Worm (Caenorhabditis elegans): ENCODE measurements around the gene ccch-1.
"Not testable (repeated sequence)": the region's sequence is repeated elsewhere in the genome, so short reads cannot be mapped to it uniquely, and the experiment has no call there.

The ccch-1 gene

ce11 chrV:11527531-11527930 lies at the start of gene ccch-1:
Gene ccch-1, plus strand, starts transcription at chrV:11527831.
- no peak for TF ChIP-seq T22C8.4 (GFP tag; IDR thresholded peaks at IDR 0.05)
- no peak for TF ChIP-seq klf-2 (GFP tag; conservative IDR thresholded peaks at IDR 0.05)
- no peak for TF ChIP-seq med-1 (GFP tag; optimal IDR thresholded peaks at IDR 0.05; ENCODE audit: insufficient read depth)
- TF ChIP-seq cog-1 (tag; optimal IDR thresholded peaks at IDR 0.05): no peak
- no peak for TF ChIP-seq ztf-29 (GFP tag; IDR thresholded peaks at IDR 0.05)
- no peak for TF ChIP-seq ztf-23 (GFP tag; IDR thresholded peaks at IDR 0.05)
- TF ChIP-seq tab-1 (GFP tag; IDR thresholded peaks at IDR 0.05): no peak
- TF ChIP-seq ref-1 (GFP tag; conservative IDR thresholded peaks at IDR 0.05): no peak
- TF ChIP-seq flt-1 (GFP tag; IDR thresholded peaks at IDR 0.05): no peak

ce11 chrV:11479406-11479805 lies 48.2 kb upstream of the ccch-1 start, which contains the start of gene T11F9.22:
Gene T11F9.22, plus strand, starts transcription at chrV:11479706.
- no peak for TF ChIP-seq klf-2 (GFP tag; conservative IDR thresholded peaks at IDR 0.05)
- TF ChIP-seq ztf-23 (GFP tag; IDR thresholded peaks at IDR 0.05): no peak
- TF ChIP-seq tab-1 (GFP tag; IDR thresholded peaks at IDR 0.05): no peak
- TF ChIP-seq med-1 (GFP tag; optimal IDR thresholded peaks at IDR 0.05; ENCODE audit: insufficient read depth): no peak
- no peak for TF ChIP-seq flt-1 (GFP tag; IDR thresholded peaks at IDR 0.05)
- TF ChIP-seq T22C8.4 (GFP tag; IDR thresholded peaks at IDR 0.05): no peak
- TF ChIP-seq ref-1 (GFP tag; conservative IDR thresholded peaks at IDR 0.05): no peak
- no peak for TF ChIP-seq cog-1 (tag; optimal IDR thresholded peaks at IDR 0.05)
- TF ChIP-seq ztf-29 (GFP tag; IDR thresholded peaks at IDR 0.05): no peak

- TF ChIP-seq klf-2 (GFP tag; conservative IDR thresholded peaks at IDR 0.05); tab-1 (GFP tag; IDR thresholded peaks at IDR 0.05); T22C8.4 (GFP tag; IDR thresholded peaks at IDR 0.05): not testable (repeated sequence)
Observed at ce11 chrV:11480734-11481133, 46.9 kb upstream of the ccch-1 start, which contains the start of gene T11F9.14. Gene T11F9.14, minus strand, starts transcription at chrV:11480834.

ce11 chrV:11483580-11484092 lies 44.0 kb upstream of the ccch-1 start, which contains the start of gene col-157:
Gene col-157, plus strand, starts transcription at chrV:11484042.
- not testable (repeated sequence) for TF ChIP-seq klf-2 (GFP tag; conservative IDR thresholded peaks at IDR 0.05); ref-1 (GFP tag; conservative IDR thresholded peaks at IDR 0.05); ztf-23 (GFP tag; IDR thresholded peaks at IDR 0.05)

- TF ChIP-seq cog-1 (tag; optimal IDR thresholded peaks at IDR 0.05): no peak
- TF ChIP-seq T22C8.4 (GFP tag; IDR thresholded peaks at IDR 0.05): no peak
- no peak for TF ChIP-seq tab-1 (GFP tag; IDR thresholded peaks at IDR 0.05)
- no peak for TF ChIP-seq med-1 (GFP tag; optimal IDR thresholded peaks at IDR 0.05; ENCODE audit: insufficient read depth)
- no peak for TF ChIP-seq klf-2 (GFP tag; conservative IDR thresholded peaks at IDR 0.05)
- no peak for TF ChIP-seq ref-1 (GFP tag; conservative IDR thresholded peaks at IDR 0.05)
- TF ChIP-seq flt-1 (GFP tag; IDR thresholded peaks at IDR 0.05): no peak
- TF ChIP-seq ztf-29 (GFP tag; IDR thresholded peaks at IDR 0.05): no peak
- TF ChIP-seq ztf-23 (GFP tag; IDR thresholded peaks at IDR 0.05): no peak
Observed at ce11 chrV:11484404-11484803, 43.2 kb upstream of the ccch-1 start.

- TF ChIP-seq med-1 (GFP tag; optimal IDR thresholded peaks at IDR 0.05; ENCODE audit: insufficient read depth) (no peak), ztf-29 (GFP tag; IDR thresholded peaks at IDR 0.05) (no peak), cog-1 (tag; optimal IDR thresholded peaks at IDR 0.05) (no peak)
Observed at ce11 chrV:11485558-11485957, 42.1 kb upstream of the ccch-1 start, which contains the start of gene srh-1. Gene srh-1, plus strand, starts transcription at chrV:11485858.

ce11 chrV:11486680-11487079 lies 41.0 kb upstream of the ccch-1 start, which contains the start of gene T11F9.10:
Gene T11F9.10, plus strand, starts transcription at chrV:11486980.
- TF ChIP-seq ref-1 (GFP tag; conservative IDR thresholded peaks at IDR 0.05) (no peak), med-1 (GFP tag; optimal IDR thresholded peaks at IDR 0.05; ENCODE audit: insufficient read depth) (no peak), flt-1 (GFP tag; IDR thresholded peaks at IDR 0.05) (no peak), ztf-23 (GFP tag; IDR thresholded peaks at IDR 0.05) (no peak), T22C8.4 (GFP tag; IDR thresholded peaks at IDR 0.05) (no peak), tab-1 (GFP tag; IDR thresholded peaks at IDR 0.05) (no peak), cog-1 (tag; optimal IDR thresholded peaks at IDR 0.05) (no peak), klf-2 (GFP tag; conservative IDR thresholded peaks at IDR 0.05) (no peak), ztf-29 (GFP tag; IDR thresholded peaks at IDR 0.05) (no peak)

ce11 chrV:11488288-11488687 lies 39.3 kb upstream of the ccch-1 start:
- no peak for TF ChIP-seq tab-1 (GFP tag; IDR thresholded peaks at IDR 0.05)
- no peak for TF ChIP-seq klf-2 (GFP tag; conservative IDR thresholded peaks at IDR 0.05)
- TF ChIP-seq cog-1 (tag; optimal IDR thresholded peaks at IDR 0.05): no peak
- no peak for TF ChIP-seq ztf-23 (GFP tag; IDR thresholded peaks at IDR 0.05)
- TF ChIP-seq flt-1 (GFP tag; IDR thresholded peaks at IDR 0.05): no peak
- TF ChIP-seq ref-1 (GFP tag; conservative IDR thresholded peaks at IDR 0.05): no peak
- TF ChIP-seq med-1 (GFP tag; optimal IDR thresholded peaks at IDR 0.05; ENCODE audit: insufficient read depth): no peak

ce11 chrV:11490382-11490781 lies 37.2 kb upstream of the ccch-1 start, which contains the start of gene dhs-19:
Gene dhs-19, minus strand, starts transcription at chrV:11490482.
- TF ChIP-seq T22C8.4 (GFP tag; IDR thresholded peaks at IDR 0.05) (no peak), med-1 (GFP tag; optimal IDR thresholded peaks at IDR 0.05; ENCODE audit: insufficient read depth) (no peak), tab-1 (GFP tag; IDR thresholded peaks at IDR 0.05) (no peak), ztf-23 (GFP tag; IDR thresholded peaks at IDR 0.05) (no peak), ztf-29 (GFP tag; IDR thresholded peaks at IDR 0.05) (no peak), ref-1 (GFP tag; conservative IDR thresholded peaks at IDR 0.05) (no peak), cog-1 (tag; optimal IDR thresholded peaks at IDR 0.05) (no peak), klf-2 (GFP tag; conservative IDR thresholded peaks at IDR 0.05) (no peak), flt-1 (GFP tag; IDR thresholded peaks at IDR 0.05) (no peak)

ce11 chrV:11492456-11492855 lies 35.2 kb upstream of the ccch-1 start, which contains the start of gene T11F9.21:
Gene T11F9.21, plus strand, starts transcription at chrV:11492756.
- TF ChIP-seq ztf-29 (GFP tag; IDR thresholded peaks at IDR 0.05) (no peak), flt-1 (GFP tag; IDR thresholded peaks at IDR 0.05) (no peak), cog-1 (tag; optimal IDR thresholded peaks at IDR 0.05) (no peak)

Measured in whole organism, midembryonic.